Worm (Caenorhabditis elegans): ENCODE measurements around the gene ttc-37.
A peak's percentile ranks its signal among the peaks of the same experiment; 100 is the strongest.

Gene ttc-37

DNA sequence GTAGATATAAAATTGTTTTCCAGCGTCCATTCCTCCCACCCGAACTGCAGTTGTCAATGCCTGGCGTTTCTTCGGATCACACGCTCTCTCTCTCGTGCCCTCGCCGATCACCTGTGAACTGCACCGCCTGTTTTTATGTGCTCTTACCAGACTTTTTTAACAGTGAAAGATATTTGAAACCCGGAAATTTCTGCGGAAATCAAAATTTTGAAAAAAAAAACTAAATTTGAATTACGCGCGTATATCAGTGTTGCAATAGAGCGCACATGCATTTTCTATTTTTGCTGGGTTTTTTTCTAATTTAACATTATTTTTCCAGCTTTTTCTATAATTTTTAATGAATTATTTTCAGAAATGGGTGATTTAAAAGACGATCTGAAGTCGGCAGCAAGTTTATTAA is at the start of gene ttc-37:
TSS of gene ttc-37 (plus strand) at position 349 of the 400 bp plus-strand sequence.
- TF ChIP-seq ces-1 (GFP tag; optimal IDR thresholded peaks at IDR 0.05): no peak
- TF ChIP-seq nhr-48 (tag; optimal IDR thresholded peaks at IDR 0.05): no peak
- peak in 1 of 2 experiments; percentile 79 for TF ChIP-seq daf-16 (GFP tag; optimal IDR thresholded peaks at IDR 0.05)
- no peak for TF ChIP-seq daf-16 (tag; optimal IDR thresholded peaks at IDR 0.05)
- no peak for TF ChIP-seq daf-19 (GFP tag; conservative IDR thresholded peaks at IDR 0.05)
- no peak for TF ChIP-seq egl-27 (tag; optimal IDR thresholded peaks at IDR 0.05)
- TF ChIP-seq zfp-3 (GFP tag; conservative IDR thresholded peaks at IDR 0.05): no peak
- TF ChIP-seq T26A8.4 (GFP tag; IDR thresholded peaks at IDR 0.05): no peak
- TF ChIP-seq arid-1 (GFP tag; conservative IDR thresholded peaks at IDR 0.05): no peak
- TF ChIP-seq D1046.2 (GFP tag; IDR thresholded peaks at IDR 0.05): no peak
- peak; percentile 6 for TF ChIP-seq rbr-2 (tag; optimal IDR thresholded peaks at IDR 0.05)
- TF ChIP-seq ztf-7 (tag; optimal IDR thresholded peaks at IDR 0.05): no peak
- TF ChIP-seq nhr-76 (tag; optimal IDR thresholded peaks at IDR 0.05): no peak
- peak; percentile 96 for TF ChIP-seq lin-38 (GFP tag; IDR thresholded peaks at IDR 0.05)
- no peak for TF ChIP-seq nhr-10 (tag; optimal IDR thresholded peaks at IDR 0.05)
- TF ChIP-seq hmg-1.1 (GFP tag; IDR thresholded peaks at IDR 0.05): peak; percentile 45; the same call in 1 of the 2 replicates
- TF ChIP-seq nhr-77 (tag; optimal IDR thresholded peaks at IDR 0.05): peak; percentile 2
- TF ChIP-seq mes-2 (tag; optimal IDR thresholded peaks at IDR 0.05; ENCODE audit: poor library complexity, severe bottlenecking): no peak
- TF ChIP-seq spr-1 (tag; optimal IDR thresholded peaks at IDR 0.05): no peak
- no peak for TF ChIP-seq mxl-2 (GFP tag; conservative IDR thresholded peaks at IDR 0.05)
- peak; percentile 25 for TF ChIP-seq nhr-28 (tag; optimal IDR thresholded peaks at IDR 0.05)
- TF ChIP-seq dpl-1 (GFP tag; optimal IDR thresholded peaks at IDR 0.05): peak; percentile 95
- TF ChIP-seq snpc-4 (tag; optimal IDR thresholded peaks at IDR 0.05): no peak
- peak; percentile 3 for TF ChIP-seq nhr-6 (tag; optimal IDR thresholded peaks at IDR 0.05)
- TF ChIP-seq aha-1 (tag): peak; percentile 88
- TF ChIP-seq mep-1 (tag; optimal IDR thresholded peaks at IDR 0.05): peak; percentile 14
- peak; percentile 36 for TF ChIP-seq hlh-30 (tag; optimal IDR thresholded peaks at IDR 0.05; ENCODE audit: insufficient read depth)
- peak in 1 of 2 experiments; percentile 71 for TF ChIP-seq lsy-2 (tag; optimal IDR thresholded peaks at IDR 0.05)

DNA sequence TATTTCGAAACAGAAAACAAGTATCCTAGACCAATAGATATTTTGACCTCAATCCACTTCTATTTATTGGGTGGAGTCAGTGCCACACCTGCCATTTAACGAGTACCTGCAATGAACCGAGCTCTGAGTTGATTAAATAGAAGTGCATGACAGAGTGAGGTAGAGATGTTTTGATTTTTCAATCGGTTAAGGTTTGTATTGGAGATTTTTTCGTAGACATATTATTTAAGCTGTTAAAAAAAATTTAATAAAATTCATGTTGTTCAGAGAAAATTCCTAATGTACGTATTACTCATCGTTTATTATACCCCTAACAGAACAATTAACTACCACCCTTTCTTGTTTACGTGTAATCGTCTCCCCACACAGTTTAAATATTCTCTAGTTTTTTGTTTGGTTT is 48.8 kb upstream of the ttc-37 start, which contains the start of gene srx-38:
TSS of gene srx-38 (minus strand) at position 101 of the 400 bp plus-strand sequence.
- TF ChIP-seq madf-5 (GFP tag; IDR thresholded peaks at IDR 0.05): no peak
- TF ChIP-seq F10B5.3 (tag; optimal IDR thresholded peaks at IDR 0.05): no peak
- TF ChIP-seq ceh-82 (tag; optimal IDR thresholded peaks at IDR 0.05): no peak
- no peak for TF ChIP-seq nhr-102 (tag; optimal IDR thresholded peaks at IDR 0.05)
- no peak for TF ChIP-seq sdz-12 (GFP tag; optimal IDR thresholded peaks at IDR 0.05)
- TF ChIP-seq ces-1 (GFP tag; optimal IDR thresholded peaks at IDR 0.05): no peak
- TF ChIP-seq egl-27 (tag; optimal IDR thresholded peaks at IDR 0.05): no peak
- no peak for TF ChIP-seq mdt-29 (GFP tag; IDR thresholded peaks at IDR 0.05)
- TF ChIP-seq dmd-8 (GFP tag; IDR thresholded peaks at IDR 0.05): no peak
- TF ChIP-seq pqm-1 (tag; optimal IDR thresholded peaks at IDR 0.05): no peak
- TF ChIP-seq hlh-11 (tag; optimal IDR thresholded peaks at IDR 0.05): no peak
- TF ChIP-seq ZK546.5 (tag; optimal IDR thresholded peaks at IDR 0.05): no peak
- no peak for TF ChIP-seq lin-39 (tag; optimal IDR thresholded peaks at IDR 0.05)

DNA sequence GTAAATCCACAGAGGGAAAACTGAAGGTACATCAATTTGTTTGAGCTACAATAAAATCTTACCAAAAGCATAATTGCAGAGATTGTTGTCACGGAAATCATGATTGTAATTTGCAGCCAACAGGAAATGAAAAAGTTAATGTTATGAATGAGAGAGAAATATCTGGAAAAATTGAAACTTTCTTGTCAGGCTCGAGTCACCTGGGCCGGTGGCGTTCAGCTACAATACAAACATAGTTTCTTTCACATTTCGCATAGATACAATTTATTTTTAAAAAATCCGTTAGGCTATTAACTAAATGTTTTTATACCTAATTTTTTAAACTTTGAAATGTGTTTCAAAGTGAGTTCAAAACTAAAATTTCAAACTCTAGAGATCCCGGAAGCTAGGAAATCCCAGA is 46.6 kb upstream of the ttc-37 start, which contains the start of gene srx-39:
TSS of gene srx-39 (minus strand) at position 101 of the 400 bp plus-strand sequence.
- TF ChIP-seq ceh-82 (tag; optimal IDR thresholded peaks at IDR 0.05): no peak

DNA sequence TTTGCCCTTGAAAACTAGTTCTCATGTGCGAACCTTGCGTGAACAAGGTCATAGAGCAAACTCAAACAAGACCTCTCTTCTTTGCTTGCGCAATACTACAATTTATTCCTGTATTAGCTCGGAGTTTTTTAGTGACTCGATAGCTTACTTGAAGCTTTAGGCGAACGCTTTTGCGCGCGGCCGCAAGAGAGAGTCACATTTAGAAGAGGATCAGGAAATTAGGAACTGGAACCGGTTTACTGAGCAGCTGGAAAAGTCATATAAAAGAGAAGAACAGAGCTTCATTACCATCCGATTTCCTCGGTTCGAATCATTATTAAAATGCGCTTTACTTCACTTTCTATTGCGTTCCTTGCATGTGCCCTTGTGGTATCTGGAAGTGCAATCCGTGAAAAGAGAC is 46.0 kb upstream of the ttc-37 start, which contains the start of gene abu-15:
TSS of gene abu-15 (plus strand) at position 301 of the 400 bp plus-strand sequence.
- 0 out of 2 replicates have a peak, but pooled peaks have one; percentile 8 for TF ChIP-seq lim-7 (GFP tag; IDR thresholded peaks at IDR 0.05)
- no peak for TF ChIP-seq T26A8.4 (GFP tag; IDR thresholded peaks at IDR 0.05)

All from whole organism, L4 larva.